Worm (Caenorhabditis elegans) whole organism, L4/young adult: ENCODE measurements around the gene ceh-30.

Experiments used
- W03F9.2 ChIP-seq: fragments of 150-350 bp; optimal IDR thresholded peaks from 2 replicates; lab custom pipeline; 2014; ENCODE audit warnings: missing biosample characterization, missing genetic modification characterization
- him-1 ChIP-seq: sonication (generic microtip); optimal IDR thresholded peaks from 2 replicates; lab custom pipeline; 2016; ENCODE audit warnings: missing genotype, missing genetic modification reagents, missing genetic modification characterization, missing compliant biosample characterization

- TF ChIP-seq him-1, result no peak
- TF ChIP-seq W03F9.2 (tag; lab: Kevin White, UChicago), result no peak
Observed at ce11 chrX:3102817-3103216, 39.4 kb downstream of the ceh-30 start.
